Fruit fly (Drosophila melanogaster): ENCODE data around the gene HLH4C.

HLH4C gene

DNA sequence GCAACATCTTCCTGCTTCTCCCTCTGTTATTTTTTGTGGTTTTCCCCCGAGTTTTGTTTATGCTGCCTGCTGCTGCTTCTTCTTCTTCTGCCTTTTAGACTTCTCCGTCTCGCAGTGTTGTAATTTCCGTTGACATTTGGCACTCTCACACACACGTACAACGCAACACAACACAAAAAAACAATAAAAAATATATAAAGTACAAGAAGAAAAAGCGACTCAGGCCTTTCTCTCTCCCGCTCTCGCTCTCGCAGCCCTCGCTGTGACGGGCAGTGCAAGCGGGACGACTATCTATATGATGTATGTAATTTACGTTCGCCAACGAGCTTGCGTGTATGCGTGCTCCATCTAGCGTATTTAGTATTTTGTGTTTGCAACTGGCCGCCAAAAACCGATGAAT, 38.9 kb upstream of the HLH4C start:
- no peak for TF ChIP-seq brk (GFP tag; optimal IDR thresholded peaks at IDR 0.05)
- TF ChIP-seq Sp1 (GFP tag; optimal IDR thresholded peaks at IDR 0.05): peak; percentile 66
- TF ChIP-seq br (GFP tag; optimal IDR thresholded peaks at IDR 0.05): no peak
- no peak for TF ChIP-seq rgr (GFP tag; optimal IDR thresholded peaks at IDR 0.05)
- TF ChIP-seq Vsx2 (GFP tag; optimal IDR thresholded peaks at IDR 0.05; ENCODE audit: partially characterized antibody): no peak
- no peak for TF ChIP-seq usp (GFP tag; optimal IDR thresholded peaks at IDR 0.05)
- TF ChIP-seq sv (GFP tag; optimal IDR thresholded peaks at IDR 0.05): no peak
- no peak for TF ChIP-seq woc (GFP tag; optimal IDR thresholded peaks at IDR 0.05)
- peak in 1 of 2 experiments; percentile 52 for TF ChIP-seq dl (GFP tag; optimal IDR thresholded peaks at IDR 0.05; ENCODE audit: insufficient read depth in 1 of 2, partially characterized antibody in 2 of 2)
- no peak for TF ChIP-seq Dfd (GFP tag; optimal IDR thresholded peaks at IDR 0.05)
- TF ChIP-seq ey (GFP tag; optimal IDR thresholded peaks at IDR 0.05): no peak
- TF ChIP-seq tai (GFP tag; optimal IDR thresholded peaks at IDR 0.05): no peak
- TF ChIP-seq dmrt93B (GFP tag; optimal IDR thresholded peaks at IDR 0.05): no peak
- TF ChIP-seq CG9705 (GFP tag; optimal IDR thresholded peaks at IDR 0.05): no peak
- no peak for TF ChIP-seq Mio (GFP tag; optimal IDR thresholded peaks at IDR 0.05)
- TF ChIP-seq Myc (optimal IDR thresholded peaks at IDR 0.05): no peak
- TF ChIP-seq Hr83 (GFP tag; optimal IDR thresholded peaks at IDR 0.05; ENCODE audit: poor library complexity, severe bottlenecking): no peak
- TF ChIP-seq psq (GFP tag; optimal IDR thresholded peaks at IDR 0.05): peak; percentile 1
- peak; percentile 69 for TF ChIP-seq Rel (GFP tag; optimal IDR thresholded peaks at IDR 0.05)
- peak; percentile 99 for TF ChIP-seq Rel (tag; optimal IDR thresholded peaks at IDR 0.05)
- TF ChIP-seq GATAd (GFP tag; optimal IDR thresholded peaks at IDR 0.05): no peak
- no peak for TF ChIP-seq Abd-B (GFP tag; optimal IDR thresholded peaks at IDR 0.05)
- no peak for TF ChIP-seq pan (optimal IDR thresholded peaks at IDR 0.05)
- no peak for TF ChIP-seq OdsH (GFP tag; optimal IDR thresholded peaks at IDR 0.05)
- peak; percentile 15 for TF ChIP-seq Dif (GFP tag; optimal IDR thresholded peaks at IDR 0.05; ENCODE audit: partially characterized antibody)
- peak; percentile 32 for TF ChIP-seq fru (GFP tag; optimal IDR thresholded peaks at IDR 0.05)
- no peak for TF ChIP-seq lola (GFP tag; optimal IDR thresholded peaks at IDR 0.05)
- TF ChIP-seq sage (GFP tag; optimal IDR thresholded peaks at IDR 0.05): peak; percentile 17
- peak; percentile 58 for TF ChIP-seq N (GFP tag; optimal IDR thresholded peaks at IDR 0.05)
- TF ChIP-seq CrebA (GFP tag; optimal IDR thresholded peaks at IDR 0.05; ENCODE audit: borderline replicate concordance): no peak
- no peak for TF ChIP-seq jim (GFP tag; optimal IDR thresholded peaks at IDR 0.05)
- TF ChIP-seq foxo (GFP tag; optimal IDR thresholded peaks at IDR 0.05): no peak
- peak; percentile 21 for TF ChIP-seq h (GFP tag; optimal IDR thresholded peaks at IDR 0.05)
- TF ChIP-seq Hnf4 (GFP tag; optimal IDR thresholded peaks at IDR 0.05): no peak
- peak; percentile 36 for TF ChIP-seq Jra (GFP tag; optimal IDR thresholded peaks at IDR 0.05)
- no peak for TF ChIP-seq CG32264 (GFP tag; optimal IDR thresholded peaks at IDR 0.05)
- TF ChIP-seq HLH106 (tag; optimal IDR thresholded peaks at IDR 0.05): peak; percentile 3
- no peak for TF ChIP-seq dsf (GFP tag; optimal IDR thresholded peaks at IDR 0.05; ENCODE audit: borderline replicate concordance)
- TF ChIP-seq Hr78 (GFP tag; optimal IDR thresholded peaks at IDR 0.05): no peak

DNA sequence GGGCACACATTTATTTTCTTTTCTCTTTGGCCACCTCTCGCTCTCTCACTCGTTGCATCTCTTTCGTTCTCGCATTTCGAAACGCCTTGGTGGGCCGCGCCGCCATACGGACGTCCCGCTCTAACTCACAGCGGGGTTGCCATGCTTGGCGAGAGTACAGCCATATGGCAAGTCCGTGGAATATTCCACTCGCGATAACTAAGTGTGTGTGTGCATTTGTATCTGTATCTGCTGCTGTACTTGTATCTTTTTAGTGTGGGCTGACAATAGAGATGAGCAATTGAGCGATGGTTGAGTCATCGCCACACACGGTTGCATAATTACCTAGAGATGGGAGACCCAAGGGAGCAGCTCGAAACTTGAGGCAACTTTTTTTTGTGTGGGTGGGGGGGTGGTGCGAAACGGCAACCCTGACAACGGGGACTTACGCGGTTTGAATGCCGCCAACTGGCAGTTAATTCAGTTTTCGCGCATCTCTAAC, 37.3 kb upstream of the HLH4C start:
- no peak for TF ChIP-seq Vsx2 (GFP tag; optimal IDR thresholded peaks at IDR 0.05; ENCODE audit: partially characterized antibody)
- no peak for TF ChIP-seq Hr78 (GFP tag; optimal IDR thresholded peaks at IDR 0.05)
- peak; percentile 68 for TF ChIP-seq CG32264 (GFP tag; optimal IDR thresholded peaks at IDR 0.05)
- TF ChIP-seq sv (GFP tag; optimal IDR thresholded peaks at IDR 0.05): peak; percentile 69
- TF ChIP-seq Hnf4 (GFP tag; optimal IDR thresholded peaks at IDR 0.05): peak; percentile 88
- no peak for TF ChIP-seq brk (GFP tag; optimal IDR thresholded peaks at IDR 0.05)
- TF ChIP-seq dmrt93B (GFP tag; optimal IDR thresholded peaks at IDR 0.05): peak; percentile 76
- TF ChIP-seq Abd-B (GFP tag; optimal IDR thresholded peaks at IDR 0.05): no peak
- TF ChIP-seq CrebA (GFP tag; optimal IDR thresholded peaks at IDR 0.05; ENCODE audit: borderline replicate concordance): no peak
- peak; percentile 89 for TF ChIP-seq ey (GFP tag; optimal IDR thresholded peaks at IDR 0.05)
- TF ChIP-seq HLH106 (tag; optimal IDR thresholded peaks at IDR 0.05): peak; percentile 89
- TF ChIP-seq h (GFP tag; optimal IDR thresholded peaks at IDR 0.05): peak; percentile 89
- peak; percentile 86 for TF ChIP-seq rgr (GFP tag; optimal IDR thresholded peaks at IDR 0.05)
- no peak for TF ChIP-seq Myc (optimal IDR thresholded peaks at IDR 0.05)
- TF ChIP-seq Rel (GFP tag; optimal IDR thresholded peaks at IDR 0.05): no peak
- peak; percentile 100 for TF ChIP-seq Rel (tag; optimal IDR thresholded peaks at IDR 0.05)
- no peak for TF ChIP-seq N (GFP tag; optimal IDR thresholded peaks at IDR 0.05)
- no peak for TF ChIP-seq lola (GFP tag; optimal IDR thresholded peaks at IDR 0.05)
- TF ChIP-seq Dif (GFP tag; optimal IDR thresholded peaks at IDR 0.05; ENCODE audit: partially characterized antibody): peak; percentile 54
- TF ChIP-seq Jra (GFP tag; optimal IDR thresholded peaks at IDR 0.05): peak; percentile 96
- TF ChIP-seq jim (GFP tag; optimal IDR thresholded peaks at IDR 0.05): peak; percentile 86
- peak; percentile 69 for TF ChIP-seq dsf (GFP tag; optimal IDR thresholded peaks at IDR 0.05; ENCODE audit: borderline replicate concordance)
- TF ChIP-seq psq (GFP tag; optimal IDR thresholded peaks at IDR 0.05): peak; percentile 75
- TF ChIP-seq Hr83 (GFP tag; optimal IDR thresholded peaks at IDR 0.05; ENCODE audit: poor library complexity, severe bottlenecking): peak; percentile 86
- TF ChIP-seq dl (GFP tag; optimal IDR thresholded peaks at IDR 0.05; ENCODE audit: insufficient read depth in 1 of 2, partially characterized antibody in 2 of 2): peak; percentile 24 to 36
- peak; percentile 36 for TF ChIP-seq sage (GFP tag; optimal IDR thresholded peaks at IDR 0.05)
- peak; percentile 76 for TF ChIP-seq woc (GFP tag; optimal IDR thresholded peaks at IDR 0.05)
- peak; percentile 65 for TF ChIP-seq CG9705 (GFP tag; optimal IDR thresholded peaks at IDR 0.05)
- peak; percentile 55 for TF ChIP-seq Mio (GFP tag; optimal IDR thresholded peaks at IDR 0.05)
- TF ChIP-seq usp (GFP tag; optimal IDR thresholded peaks at IDR 0.05): no peak
- peak; percentile 19 for TF ChIP-seq GATAd (GFP tag; optimal IDR thresholded peaks at IDR 0.05)
- no peak for TF ChIP-seq Dfd (GFP tag; optimal IDR thresholded peaks at IDR 0.05)
- TF ChIP-seq Sp1 (GFP tag; optimal IDR thresholded peaks at IDR 0.05): peak; percentile 84
- TF ChIP-seq pan (optimal IDR thresholded peaks at IDR 0.05): no peak
- peak; percentile 87 for TF ChIP-seq br (GFP tag; optimal IDR thresholded peaks at IDR 0.05)
- TF ChIP-seq tai (GFP tag; optimal IDR thresholded peaks at IDR 0.05): peak; percentile 88
- peak; percentile 88 for TF ChIP-seq fru (GFP tag; optimal IDR thresholded peaks at IDR 0.05)
- TF ChIP-seq OdsH (GFP tag; optimal IDR thresholded peaks at IDR 0.05): peak; percentile 79
- peak in 1 of 2 experiments; percentile 91 for TF ChIP-seq foxo (GFP tag; optimal IDR thresholded peaks at IDR 0.05)
